Fruit fly (Drosophila melanogaster): ENCODE measurements around the gene CG14837.

Gene CG14837

DNA sequence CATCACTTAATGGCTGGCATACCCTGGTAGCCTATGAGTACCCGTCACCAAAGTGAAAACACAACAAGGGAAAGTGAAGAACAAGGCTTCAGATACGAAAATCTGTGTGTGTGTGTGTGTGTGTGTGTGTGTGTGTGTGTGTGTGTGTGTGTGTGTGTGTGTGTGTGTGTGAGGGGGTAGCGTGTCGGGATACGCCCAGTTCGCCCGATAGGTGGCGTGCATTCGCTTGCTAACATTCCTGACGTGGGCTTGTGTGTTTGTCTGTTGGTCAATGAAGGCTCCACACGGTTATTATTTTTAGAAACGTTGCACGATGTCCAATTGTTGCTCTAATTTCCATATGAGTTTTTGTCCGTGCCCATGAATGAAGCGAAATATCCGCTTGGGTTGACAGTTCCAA lies 743 bp upstream of the CG14837 start:
- TF ChIP-seq CG11902 (GFP tag; optimal IDR thresholded peaks at IDR 0.05) (no peak), CG32006 (GFP tag; optimal IDR thresholded peaks at IDR 0.05) (no peak), Ets96B (tag; optimal IDR thresholded peaks at IDR 0.05) (no peak), CG8119 (GFP tag; IDR thresholded peaks at IDR 0.05) (no peak), ss (GFP tag; optimal IDR thresholded peaks at IDR 0.05) (no peak), fd59A (GFP tag; optimal IDR thresholded peaks at IDR 0.05) (no peak), CG8632 (GFP tag; optimal IDR thresholded peaks at IDR 0.05) (no peak), Ets21C (GFP tag; optimal IDR thresholded peaks at IDR 0.05) (no peak), CG6792 (GFP tag; optimal IDR thresholded peaks at IDR 0.05) (no peak), Hr4 (GFP tag; optimal IDR thresholded peaks at IDR 0.05) (no peak), CG31627 (GFP tag; optimal IDR thresholded peaks at IDR 0.05) (no peak), achi (GFP tag; optimal IDR thresholded peaks at IDR 0.05) (no peak), vri (GFP tag; optimal IDR thresholded peaks at IDR 0.05) (no peak), Blimp-1 (GFP tag; optimal IDR thresholded peaks at IDR 0.05) (no peak), lz (GFP tag; optimal IDR thresholded peaks at IDR 0.05) (no peak), Sox14 (GFP tag; optimal IDR thresholded peaks at IDR 0.05) (no peak), Lpt (GFP tag; optimal IDR thresholded peaks at IDR 0.05) (no peak), Eip78C (GFP tag) (no peak), Gug (GFP tag; IDR thresholded peaks at IDR 0.05) (no peak), CG4318 (GFP tag; optimal IDR thresholded peaks at IDR 0.05) (no peak)

- TF ChIP-seq OdsH (GFP tag; optimal IDR thresholded peaks at IDR 0.05): no peak
- no peak for TF ChIP-seq Sox15 (GFP tag; optimal IDR thresholded peaks at IDR 0.05)
- no peak for TF ChIP-seq Met (GFP tag; optimal IDR thresholded peaks at IDR 0.05)
- no peak for TF ChIP-seq CG11902 (GFP tag; optimal IDR thresholded peaks at IDR 0.05)
- no peak for TF ChIP-seq fd85E (GFP tag; optimal IDR thresholded peaks at IDR 0.05)
- TF ChIP-seq Sox102F (GFP tag; optimal IDR thresholded peaks at IDR 0.05): no peak
- TF ChIP-seq esn (GFP tag; optimal IDR thresholded peaks at IDR 0.05): no peak
- TF ChIP-seq pdm3 (GFP tag; optimal IDR thresholded peaks at IDR 0.05): no peak
- TF ChIP-seq CG8632 (GFP tag; optimal IDR thresholded peaks at IDR 0.05): no peak
- TF ChIP-seq Hr38 (GFP tag; optimal IDR thresholded peaks at IDR 0.05): no peak
- TF ChIP-seq svp (GFP tag): no peak
- TF ChIP-seq Hr39 (GFP tag; optimal IDR thresholded peaks at IDR 0.05): no peak
- TF ChIP-seq fkh (GFP tag; optimal IDR thresholded peaks at IDR 0.05): no peak
These were observed 6.8 kb downstream of the CG14837 start for dm6 chr3L:7553062-7553461.

DNA sequence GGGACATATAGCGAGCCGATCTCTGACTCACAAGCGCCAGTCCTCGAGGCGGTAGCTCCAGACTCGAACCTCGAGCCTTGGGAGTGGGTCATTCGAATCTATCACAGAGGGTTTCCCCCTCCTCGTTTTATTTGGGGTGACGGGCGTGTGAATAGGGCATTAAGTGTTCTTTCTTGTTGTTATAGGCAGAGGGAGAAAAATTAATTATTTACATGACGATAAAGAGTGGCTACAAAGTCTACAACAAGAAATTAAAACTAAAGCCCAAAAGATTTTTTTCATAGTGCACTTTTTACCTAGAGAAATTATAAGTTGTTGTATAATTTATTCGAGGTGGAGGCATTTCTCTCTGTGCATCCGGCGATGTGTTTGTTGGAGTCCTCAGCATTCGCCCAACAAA lies 7.4 kb downstream of the CG14837 start:
- TF ChIP-seq Hr39 (GFP tag; optimal IDR thresholded peaks at IDR 0.05) (no peak), Sox102F (GFP tag; optimal IDR thresholded peaks at IDR 0.05) (no peak), Hr38 (GFP tag; optimal IDR thresholded peaks at IDR 0.05) (no peak), Sox15 (GFP tag; optimal IDR thresholded peaks at IDR 0.05) (no peak), Gug (GFP tag; IDR thresholded peaks at IDR 0.05) (no peak), topi (GFP tag; optimal IDR thresholded peaks at IDR 0.05) (no peak), CG10631 (GFP tag; optimal IDR thresholded peaks at IDR 0.05) (no peak), CG32006 (GFP tag; optimal IDR thresholded peaks at IDR 0.05) (peak; percentile 16), CG6163 (GFP tag; IDR thresholded peaks at IDR 0.05) (0 out of 3 replicates have a peak, but pooled peaks have one; percentile 28), CG31627 (GFP tag; optimal IDR thresholded peaks at IDR 0.05) (no peak), Sox14 (GFP tag; optimal IDR thresholded peaks at IDR 0.05) (no peak), CG6854 (GFP tag; optimal IDR thresholded peaks at IDR 0.05) (no peak), Smox (GFP tag; optimal IDR thresholded peaks at IDR 0.05) (no peak), lz (GFP tag; optimal IDR thresholded peaks at IDR 0.05) (no peak), CG3032 (tag; optimal IDR thresholded peaks at IDR 0.05) (no peak), spab (GFP tag; optimal IDR thresholded peaks at IDR 0.05) (no peak), CG3919 (GFP tag; optimal IDR thresholded peaks at IDR 0.05) (no peak), Eip78C (GFP tag) (peak; percentile 61), Ets21C (GFP tag; optimal IDR thresholded peaks at IDR 0.05) (no peak), CG11762 (GFP tag; optimal IDR thresholded peaks at IDR 0.05; ENCODE audit: insufficient read depth) (no peak), CG8632 (GFP tag; optimal IDR thresholded peaks at IDR 0.05) (no peak)

Measured in whole organism, prepupa.